Worm (Caenorhabditis elegans): ENCODE results near the gene C29E4.13.
"Not testable (repeated sequence)": the region's sequence is repeated elsewhere in the genome, so short reads cannot be mapped to it uniquely, and the experiment has no call there.

Gene C29E4.13

ce11 chrIII:7969121-7969520 lies 40.6 kb upstream of the C29E4.13 start, which contains the start of the genes F54H12.8 and F54H12.7:
F54H12.8 (minus strand) TSS chrIII:7969221.
F54H12.7 (plus strand) TSS chrIII:7969349.
- TF ChIP-seq mab-5 (tag; optimal IDR thresholded peaks at IDR 0.05): no peak
- no peak for TF ChIP-seq gmeb-1 (tag; optimal IDR thresholded peaks at IDR 0.05)
- TF ChIP-seq aly-2 (tag; optimal IDR thresholded peaks at IDR 0.05): no peak
- no peak for TF ChIP-seq lin-39 (tag; optimal IDR thresholded peaks at IDR 0.05)
- TF ChIP-seq ZK546.5 (tag; optimal IDR thresholded peaks at IDR 0.05): no peak
- TF ChIP-seq snpc-4 (tag; optimal IDR thresholded peaks at IDR 0.05): no peak
- TF ChIP-seq nhr-25 (tag; optimal IDR thresholded peaks at IDR 0.05): no peak
- no peak for TF ChIP-seq fos-1 (tag; optimal IDR thresholded peaks at IDR 0.05)
- TF ChIP-seq elt-1 (tag; optimal IDR thresholded peaks at IDR 0.05): no peak
- no peak for TF ChIP-seq unc-55 (GFP tag; optimal IDR thresholded peaks at IDR 0.05)
- TF ChIP-seq nhr-77 (tag; optimal IDR thresholded peaks at IDR 0.05): no peak
- TF ChIP-seq crh-2 (tag; optimal IDR thresholded peaks at IDR 0.05): no peak
- TF ChIP-seq ztf-1 (GFP tag; conservative IDR thresholded peaks at IDR 0.05): no peak
- no peak for TF ChIP-seq F13H6.1 (tag; optimal IDR thresholded peaks at IDR 0.05)
- TF ChIP-seq nhr-6 (tag; optimal IDR thresholded peaks at IDR 0.05): no peak
- no peak for TF ChIP-seq nhr-21 (tag; optimal IDR thresholded peaks at IDR 0.05)
- TF ChIP-seq nhr-237 (tag; optimal IDR thresholded peaks at IDR 0.05): no peak
- TF ChIP-seq blmp-1 (tag; optimal IDR thresholded peaks at IDR 0.05; ENCODE audit: insufficient read depth): no peak

- not testable (repeated sequence) for TF ChIP-seq lin-13 (GFP tag; optimal IDR thresholded peaks at IDR 0.05); nhr-25 (tag; optimal IDR thresholded peaks at IDR 0.05); dmd-4 (tag; optimal IDR thresholded peaks at IDR 0.05)
These were observed 35.8 kb upstream of the C29E4.13 start, which contains the start of gene F54H12.2 for ce11 chrIII:7964281-7964680. F54H12.2 (plus strand) TSS chrIII:7964581.

ce11 chrIII:7962641-7963040 lies 34.1 kb upstream of the C29E4.13 start, which contains the start of gene F54H12.4:
F54H12.4 (minus strand) TSS chrIII:7962741.
- TF ChIP-seq dmd-4, snpc-4, aly-2 (tag; optimal IDR thresholded peaks at IDR 0.05): not testable (repeated sequence)

- TF ChIP-seq skn-1 (tag; optimal IDR thresholded peaks at IDR 0.05); nhr-21 (tag; optimal IDR thresholded peaks at IDR 0.05); Y55F3AM.14 (GFP tag; optimal IDR thresholded peaks at IDR 0.05): not testable (repeated sequence)
These were observed 30.5 kb upstream of the C29E4.13 start, which contains the start of gene F54H12.10 for ce11 chrIII:7958922-7959609. F54H12.10 (minus strand) TSS chrIII:7958972.

ce11 chrIII:7958085-7958484 lies 29.6 kb upstream of the C29E4.13 start, which contains the start of gene C29E4.11:
C29E4.11 (minus strand) TSS chrIII:7958114.
- TF ChIP-seq lsy-2 (tag; optimal IDR thresholded peaks at IDR 0.05): peak in 1 of 2 experiments; percentile 40
- TF ChIP-seq unc-39 (tag; optimal IDR thresholded peaks at IDR 0.05): no peak
- peak; percentile 40 for TF ChIP-seq unc-55 (GFP tag; optimal IDR thresholded peaks at IDR 0.05)
- TF ChIP-seq C34F6.9 (tag; optimal IDR thresholded peaks at IDR 0.05): peak; percentile 74

- TF ChIP-seq mbf-1 (tag; optimal IDR thresholded peaks at IDR 0.05): no peak
- TF ChIP-seq sma-3 (GFP tag; optimal IDR thresholded peaks at IDR 0.05): no peak
- TF ChIP-seq ztf-4 (tag; optimal IDR thresholded peaks at IDR 0.05): no peak
- TF ChIP-seq lin-11 (tag; optimal IDR thresholded peaks at IDR 0.05): no peak
- no peak for TF ChIP-seq nhr-12 (tag; optimal IDR thresholded peaks at IDR 0.05)
- no peak for TF ChIP-seq F13H6.1 (tag; optimal IDR thresholded peaks at IDR 0.05)
These were observed 28.4 kb upstream of the C29E4.13 start, which contains the start of gene C29E4.9 for ce11 chrIII:7956965-7957364. C29E4.9 (minus strand) TSS chrIII:7957065.

ce11 chrIII:7953208-7953607 lies 24.7 kb upstream of the C29E4.13 start, which contains the start of gene let-754:
let-754 (minus strand) TSS chrIII:7953308.
- TF ChIP-seq Y55F3AM.14 (GFP tag; optimal IDR thresholded peaks at IDR 0.05) (no peak), ztf-1 (GFP tag; conservative IDR thresholded peaks at IDR 0.05) (no peak), nhr-129 (tag; optimal IDR thresholded peaks at IDR 0.05) (no peak), nhr-21 (tag; optimal IDR thresholded peaks at IDR 0.05) (no peak), nhr-10 (tag; optimal IDR thresholded peaks at IDR 0.05) (no peak), ama-1 (optimal IDR thresholded peaks at IDR 0.05) (no peak), zag-1 (tag; optimal IDR thresholded peaks at IDR 0.05) (no peak), snpc-4 (tag; optimal IDR thresholded peaks at IDR 0.05) (no peak), sem-4 (tag; optimal IDR thresholded peaks at IDR 0.05) (no peak), nhr-11 (tag; optimal IDR thresholded peaks at IDR 0.05) (no peak), F13H6.1 (tag; optimal IDR thresholded peaks at IDR 0.05) (no peak), nhr-6 (tag; optimal IDR thresholded peaks at IDR 0.05) (no peak), ceh-82 (tag; optimal IDR thresholded peaks at IDR 0.05) (no peak), blmp-1 (tag; optimal IDR thresholded peaks at IDR 0.05; ENCODE audit: insufficient read depth) (no peak), R02D3.7 (tag; optimal IDR thresholded peaks at IDR 0.05) (no peak)

Data from whole organism, L2 larva.